Worm (Caenorhabditis elegans): ENCODE measurements around the gene F56D1.1.

Gene F56D1.1

DNA sequence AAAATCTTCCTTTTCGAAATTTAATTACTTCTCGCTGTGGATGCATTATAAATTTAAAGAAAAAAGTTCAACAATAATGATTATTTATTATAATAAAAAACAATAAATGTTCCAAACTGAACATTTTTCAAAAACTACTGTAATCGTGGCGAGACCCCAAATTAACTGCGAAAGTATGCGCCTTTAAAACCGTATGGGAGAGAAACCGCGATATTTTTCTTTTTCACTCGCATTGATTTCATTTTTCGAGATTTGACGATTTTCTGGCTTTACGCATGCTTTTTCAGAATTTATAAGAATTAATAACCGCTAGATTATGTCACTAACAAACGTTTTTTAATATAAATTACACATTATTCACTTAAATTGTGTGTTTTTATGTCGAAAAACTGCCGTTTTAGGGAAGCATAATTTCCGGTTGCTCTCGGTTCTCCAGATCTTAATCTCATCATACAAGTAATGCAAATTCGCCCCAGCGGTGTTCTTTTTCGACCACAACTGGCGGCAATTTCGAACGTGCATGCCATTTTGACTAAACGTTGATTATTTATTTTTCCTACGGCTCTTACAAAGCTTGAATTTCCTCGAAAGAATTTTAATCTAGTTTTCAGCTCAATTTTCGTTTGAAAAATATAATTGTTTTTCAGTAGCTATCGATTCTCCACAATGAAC, 22.7 kb downstream of the F56D1.1 start, which contains the start of gene F12A10.8 (continued):
- TF ChIP-seq ztf-4 (tag; optimal IDR thresholded peaks at IDR 0.05) (no peak), sox-4 (tag; optimal IDR thresholded peaks at IDR 0.05) (no peak), swsn-7 (tag; optimal IDR thresholded peaks at IDR 0.05) (no peak), skn-1 (tag; optimal IDR thresholded peaks at IDR 0.05) (peak; percentile 17), lin-39 (tag; optimal IDR thresholded peaks at IDR 0.05) (no peak), hlh-4 (tag; optimal IDR thresholded peaks at IDR 0.05) (no peak), fkh-10 (GFP tag; optimal IDR thresholded peaks at IDR 0.05) (no peak), efl-1 (optimal IDR thresholded peaks at IDR 0.05) (peak; percentile 57 to 83), efl-1 (GFP tag; optimal IDR thresholded peaks at IDR 0.05 in 1 of 2) (peak; percentile 85 to 98), aha-1 (tag; optimal IDR thresholded peaks at IDR 0.05) (no peak), nhr-71 (tag; optimal IDR thresholded peaks at IDR 0.05) (no peak), ceh-90 (tag; optimal IDR thresholded peaks at IDR 0.05) (no peak), ces-1 (GFP tag; optimal IDR thresholded peaks at IDR 0.05) (no peak), lin-14 (GFP tag; optimal IDR thresholded peaks at IDR 0.05) (peak; percentile 29), nhr-84 (tag; optimal IDR thresholded peaks at IDR 0.05) (no peak), mep-1 (tag; optimal IDR thresholded peaks at IDR 0.05) (peak; percentile 46), zip-4 (GFP tag; optimal IDR thresholded peaks at IDR 0.05) (no peak), fos-1 (tag; optimal IDR thresholded peaks at IDR 0.05) (no peak), ceh-88 (GFP tag; IDR thresholded peaks at IDR 0.05) (no peak), nhr-12 (tag; optimal IDR thresholded peaks at IDR 0.05) (no peak), mef-2 (tag; optimal IDR thresholded peaks at IDR 0.05) (no peak), snpc-4 (tag; optimal IDR thresholded peaks at IDR 0.05) (no peak), lsy-2 (tag; optimal IDR thresholded peaks at IDR 0.05) (peak in 1 of 2 experiments; percentile 68), Y116A8C.19 (tag; optimal IDR thresholded peaks at IDR 0.05; ENCODE audit: borderline replicate concordance) (no peak), sup-37 (GFP tag; optimal IDR thresholded peaks at IDR 0.05) (no peak), unc-130 (tag; optimal IDR thresholded peaks at IDR 0.05) (no peak), blmp-1 (tag; optimal IDR thresholded peaks at IDR 0.05) (peak; percentile 55), elt-3 (tag; optimal IDR thresholded peaks at IDR 0.05) (no peak), nhr-47 (tag; optimal IDR thresholded peaks at IDR 0.05) (no peak), xbp-1 (tag; optimal IDR thresholded peaks at IDR 0.05) (no peak), nhr-237 (tag; optimal IDR thresholded peaks at IDR 0.05) (no peak), alr-1 (tag; optimal IDR thresholded peaks at IDR 0.05; ENCODE audit: borderline replicate concordance) (no peak), mab-9 (GFP tag; IDR thresholded peaks at IDR 0.05) (no peak)

DNA sequence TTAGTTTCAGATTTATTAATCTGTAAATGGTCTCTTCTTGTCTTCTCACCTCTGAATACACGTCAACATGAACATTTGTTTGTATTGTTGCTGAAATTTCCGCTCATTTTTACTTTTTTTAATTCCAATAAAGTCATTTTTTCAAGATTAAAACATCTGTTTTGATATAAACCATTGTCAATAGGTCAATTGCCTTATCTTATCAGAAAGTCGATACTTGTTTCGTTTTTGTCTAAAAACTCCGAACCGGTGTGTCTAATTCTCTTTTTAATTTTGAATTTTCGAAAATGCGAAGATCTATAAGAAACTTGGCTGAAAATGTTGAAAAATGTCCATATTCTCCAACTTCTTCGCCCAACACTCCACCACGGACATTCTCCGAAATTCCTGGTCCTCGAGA, 25.3 kb downstream of the F56D1.1 start, which contains the start of gene cyp-44A1:
Gene cyp-44A1, plus strand, starts transcription at position 285 of the 400 bp plus-strand sequence.
- TF ChIP-seq efl-3 (GFP tag; optimal IDR thresholded peaks at IDR 0.05): no peak
- TF ChIP-seq lin-14 (GFP tag; optimal IDR thresholded peaks at IDR 0.05): no peak
- TF ChIP-seq nhr-12 (tag; optimal IDR thresholded peaks at IDR 0.05): no peak
- TF ChIP-seq unc-86 (tag; optimal IDR thresholded peaks at IDR 0.05): no peak
- peak; percentile 40 for TF ChIP-seq elt-2 (tag; optimal IDR thresholded peaks at IDR 0.05)
- no peak for TF ChIP-seq unc-98 (GFP tag; IDR thresholded peaks at IDR 0.05)

DNA sequence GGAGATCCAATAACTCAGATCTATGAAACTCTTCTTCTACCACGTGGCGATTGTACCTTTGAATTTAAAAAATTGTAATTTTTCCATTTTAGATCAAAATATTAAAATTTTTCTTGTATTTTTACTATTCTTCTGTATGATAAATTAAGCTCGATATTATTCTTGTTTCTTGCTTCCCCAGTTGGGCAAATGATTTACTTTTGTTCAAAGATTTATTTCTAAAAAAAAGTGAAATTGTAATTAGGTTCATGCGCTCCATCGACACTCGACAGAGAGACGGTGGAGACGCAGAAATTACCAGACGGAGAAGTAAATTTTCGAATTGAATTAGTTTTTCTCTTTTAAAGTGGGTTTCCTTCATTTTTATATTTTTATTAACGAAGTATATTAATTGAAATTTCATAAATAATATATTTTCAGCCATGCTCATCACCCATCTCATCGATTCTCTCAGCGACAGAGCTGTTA, 27.4 kb downstream of the F56D1.1 start, which contains the start of gene npp-24:
Gene npp-24, plus strand, starts transcription at position 51 of the 468 bp plus-strand sequence.
- TF ChIP-seq efl-1 (optimal IDR thresholded peaks at IDR 0.05): peak; percentile 20 to 23
- peak in 1 of 2 experiments; percentile 17 for TF ChIP-seq efl-1 (GFP tag; optimal IDR thresholded peaks at IDR 0.05 in 1 of 2)
- peak in 1 of 2 experiments; percentile 33 for TF ChIP-seq lsy-2 (tag; optimal IDR thresholded peaks at IDR 0.05)
- peak; percentile 95 for TF ChIP-seq blmp-1 (tag; optimal IDR thresholded peaks at IDR 0.05)
- TF ChIP-seq lin-35 (GFP tag; optimal IDR thresholded peaks at IDR 0.05): peak in 1 of 2 experiments; percentile 24
- TF ChIP-seq dpl-1 (GFP tag; optimal IDR thresholded peaks at IDR 0.05): peak in 1 of 3 experiments; percentile 45
- TF ChIP-seq unc-98 (GFP tag; IDR thresholded peaks at IDR 0.05): no peak
- TF ChIP-seq ets-5 (GFP tag; IDR thresholded peaks at IDR 0.05): no peak
- peak; percentile 28 for TF ChIP-seq lin-15B (tag; optimal IDR thresholded peaks at IDR 0.05)
